Comparison of ENCODE assay signal across 1 fruit fly cellular context in genomic region chr3R:22807132-22807531, dm6.
TF ChIP-seq lines count a peak whose summit lies in the region.

No protein-coding gene starts in this region.

TF ChIP-seq in whole organism, prepupa, 60 proteins besides CTCF, POLR2A, EP300 and RAD21 (continued from another document):
- no peak for TF ChIP-seq CG9139 (GFP tag; optimal IDR thresholded peaks at IDR 0.05; lab: Kevin White, UChicago)
- TF ChIP-seq CG7368 (GFP tag; optimal IDR thresholded peaks at IDR 0.05; lab: Kevin White, UChicago) = no peak
- no peak for TF ChIP-seq Sox15 (GFP tag; optimal IDR thresholded peaks at IDR 0.05; lab: Kevin White, UChicago)
- peak; percentile 6 for TF ChIP-seq CG3919 (GFP tag; optimal IDR thresholded peaks at IDR 0.05; lab: Kevin White, UChicago)
- no peak for TF ChIP-seq Smox (GFP tag; optimal IDR thresholded peaks at IDR 0.05; lab: Kevin White, UChicago)
- TF ChIP-seq net (GFP tag; optimal IDR thresholded peaks at IDR 0.05; lab: Kevin White, UChicago) = no peak
- no peak for TF ChIP-seq OdsH (GFP tag; optimal IDR thresholded peaks at IDR 0.05; lab: Kevin White, UChicago)
- no peak for TF ChIP-seq Gug (GFP tag; IDR thresholded peaks at IDR 0.05; lab: Robert Waterston, UW)
- TF ChIP-seq fkh (GFP tag; optimal IDR thresholded peaks at IDR 0.05; lab: Kevin White, UChicago) = no peak
